Worm (Caenorhabditis elegans) whole organism, early embryonic: ENCODE data around the gene C50C3.1.

Experiments used
- ama-1 ChIP-seq: fragments of 150-350 bp; optimal IDR thresholded peaks from 2 replicates; lab custom pipeline; 2014
- hmbx-1 ChIP-seq: sonication (generic microtip); optimal IDR thresholded peaks from 2 replicates; lab custom pipeline; 2016; ENCODE audit warnings: mild to moderate bottlenecking, missing genetic modification characterization, missing compliant biosample characterization
- pes-1 ChIP-seq: fragments of 200-800 bp; sonication (Bioruptor generic); IDR thresholded peaks from 2 replicates; pipeline ENCODE4 v1.3.6; 2022; ENCODE audit warnings: missing genetic modification reagents, missing genetic modification characterization, missing compliant biosample characterization
- sea-1 ChIP-seq: fragments of 200-800 bp; sonication (Bioruptor generic); conservative IDR thresholded peaks from 2 replicates; pipeline ENCODE4 v1.3.6; 2022; ENCODE audit warnings: missing genetic modification characterization, missing compliant biosample characterization
- tra-4 ChIP-seq: sonication (generic microtip); optimal IDR thresholded peaks from 2 replicates; lab custom pipeline; 2017; ENCODE audit warnings: missing genetic modification characterization, missing compliant biosample characterization

- TF ChIP-seq hmbx-1 (no peak), sea-1 (no peak), ama-1 (lab: Kevin White, UChicago) (no peak), tra-4 (tag; lab: Kevin White, UChicago) (no peak), pes-1 (GFP tag; lab: Robert Waterston, UW) (no peak)
These were observed 15.5 kb upstream of the C50C3.1 start, which contains the start of gene C50C3.12 for ce11 chrIII:8176265-8176664.
